Worm (Caenorhabditis elegans) whole organism, L1 larva: ENCODE results near the gene C13F10.8.

Experiments
- F16B12.6 ChIP-seq: fragments of 150-350 bp; optimal IDR thresholded peaks from 2 replicates; lab custom pipeline; 2014; ENCODE audit warnings: missing biosample characterization, missing genetic modification characterization
- aly-2 ChIP-seq: fragments of 150-350 bp; optimal IDR thresholded peaks from 2 replicates; lab custom pipeline; 2014; ENCODE audit warnings: missing biosample characterization, missing genetic modification characterization
- blmp-1 ChIP-seq: fragments of 150-350 bp; optimal IDR thresholded peaks from 2 replicates; lab custom pipeline; 2014; ENCODE audit warnings: missing biosample characterization, missing genetic modification characterization
- ceh-63 ChIP-seq: fragments of 200-800 bp; sonication (Bioruptor generic); optimal IDR thresholded peaks from 2 replicates; lab custom pipeline; 2018; ENCODE audit warnings: mild to moderate bottlenecking, missing genetic modification characterization, missing compliant biosample characterization
- ceh-8 ChIP-seq: fragments of 200-800 bp; sonication (Bioruptor generic); optimal IDR thresholded peaks from 2 replicates; lab custom pipeline; 2018; ENCODE audit warnings: mild to moderate bottlenecking, missing genetic modification characterization, moderate library complexity, missing compliant biosample characterization
- ceh-88 ChIP-seq: fragments of 200-800 bp; sonication (Bioruptor generic); IDR thresholded peaks from 2 replicates; pipeline ENCODE4 v1.3.6; 2022; ENCODE audit warnings: missing genetic modification characterization, missing compliant biosample characterization
- ces-1 ChIP-seq: fragments of 150-350 bp; optimal IDR thresholded peaks from 2 replicates; lab custom pipeline; 2014; ENCODE audit warnings: missing biosample characterization, missing genetic modification reagents, missing genetic modification characterization
- dpl-1 ChIP-seq, 3 experiments: fragments of 150-350 bp in 2 of 3; sonication (generic microtip) in 1 of 3; optimal IDR thresholded peaks; 2 replicates each; lab custom pipeline; 2014 to 2017; ENCODE audit warnings: missing biosample characterization in 3 of 3, missing genetic modification characterization in 3 of 3, missing genetic modification reagents in 3 of 3
- dsc-1 ChIP-seq: sonication (generic microtip); optimal IDR thresholded peaks from 2 replicates; lab custom pipeline; 2016; ENCODE audit warnings: mild to moderate bottlenecking, missing genetic modification characterization, missing compliant biosample characterization
- efl-1 ChIP-seq, 4 experiments: fragments of 150-350 bp; optimal IDR thresholded peaks in 3 of 4; peaks in 1 of 4; 1 replicate in 1 of 4; 2 replicates in 3 of 4; lab custom pipeline; 2014; ENCODE audit warnings: missing biosample characterization in 2 of 4, missing genetic modification characterization in 2 of 4, missing genetic modification reagents in 2 of 4
- fos-1 ChIP-seq: fragments of 150-350 bp; optimal IDR thresholded peaks from 2 replicates; lab custom pipeline; 2014; ENCODE audit warnings: missing biosample characterization, missing genetic modification characterization
- grh-1 ChIP-seq: fragments of 200-800 bp; sonication (Bioruptor generic); IDR thresholded peaks from 2 replicates; pipeline ENCODE4 v1.3.6; 2022; ENCODE audit warnings: missing genetic modification reagents, missing genetic modification characterization, missing compliant biosample characterization
- hlh-17 ChIP-seq: fragments of 200-800 bp; sonication (Bioruptor generic); optimal IDR thresholded peaks from 2 replicates; lab custom pipeline; 2018; ENCODE audit warnings: missing genetic modification characterization, mild to moderate bottlenecking, missing compliant biosample characterization, moderate library complexity, borderline replicate concordance
- isw-1 ChIP-seq: fragments of 200-800 bp; sonication (Bioruptor generic); IDR thresholded peaks from 2 replicates; pipeline ENCODE4 v1.3.6; 2022; ENCODE audit warnings: missing genetic modification characterization, missing compliant biosample characterization
- lin-14 ChIP-seq: fragments of 200-800 bp; sonication (Bioruptor generic); optimal IDR thresholded peaks from 2 replicates; lab custom pipeline; 2018; ENCODE audit warnings: mild to moderate bottlenecking, missing genetic modification characterization, moderate library complexity, missing compliant biosample characterization
- lin-15B ChIP-seq: fragments of 150-350 bp; sonication (generic microtip); optimal IDR thresholded peaks from 3 replicates; lab custom pipeline; 2014; ENCODE audit warnings: missing biosample characterization, missing genetic modification characterization
- lin-35 ChIP-seq, 2 experiments: fragments of 150-350 bp; optimal IDR thresholded peaks; 2 replicates each; lab custom pipeline; 2014; ENCODE audit warnings: missing biosample characterization in 2 of 2, missing genetic modification characterization in 2 of 2, missing genetic modification reagents in 2 of 2
- mab-9 ChIP-seq: fragments of 200-800 bp; sonication (Bioruptor generic); IDR thresholded peaks from 2 replicates; pipeline ENCODE4 v1.3.6; 2022; ENCODE audit warnings: missing genetic modification reagents, missing genetic modification characterization, missing compliant biosample characterization
- mdl-1 ChIP-seq, 2 experiments: fragments of 150-350 bp; optimal IDR thresholded peaks; 2 replicates each; lab custom pipeline; 2014 to 2017; ENCODE audit warnings: missing biosample characterization in 2 of 2, missing genetic modification characterization in 2 of 2, inconsistent platforms in 1 of 2
- mef-2 ChIP-seq: fragments of 150-350 bp; optimal IDR thresholded peaks from 2 replicates; lab custom pipeline; 2014; ENCODE audit warnings: missing biosample characterization, missing genetic modification characterization
- mep-1 ChIP-seq: fragments of 150-350 bp; optimal IDR thresholded peaks from 2 replicates; lab custom pipeline; 2014; ENCODE audit warnings: missing biosample characterization, missing genetic modification characterization
- nhr-11 ChIP-seq: fragments of 150-350 bp; optimal IDR thresholded peaks from 2 replicates; lab custom pipeline; 2014; ENCODE audit warnings: missing biosample characterization, missing genetic modification characterization
- nhr-237 ChIP-seq: fragments of 150-350 bp; optimal IDR thresholded peaks from 2 replicates; lab custom pipeline; 2014; ENCODE audit warnings: missing biosample characterization, missing genetic modification characterization
- nhr-47 ChIP-seq: sonication (generic microtip); optimal IDR thresholded peaks from 2 replicates; lab custom pipeline; 2016; ENCODE audit warnings: mild to moderate bottlenecking, missing genetic modification characterization, moderate library complexity, missing compliant biosample characterization
- nhr-71 ChIP-seq: sonication (generic microtip); optimal IDR thresholded peaks from 2 replicates; lab custom pipeline; 2016; ENCODE audit warnings: mild to moderate bottlenecking, missing genetic modification characterization, moderate library complexity, missing compliant biosample characterization
- nhr-77 ChIP-seq: fragments of 150-350 bp; optimal IDR thresholded peaks from 2 replicates; lab custom pipeline; 2014; ENCODE audit warnings: missing biosample characterization, missing genetic modification characterization
- nhr-85 ChIP-seq: sonication (generic microtip); peaks from one replicate; lab custom pipeline; 2016; ENCODE audit warnings: missing genetic modification characterization, inconsistent platforms, missing compliant biosample characterization
- nhr-90 ChIP-seq: sonication (generic microtip); optimal IDR thresholded peaks from 2 replicates; lab custom pipeline; 2016; ENCODE audit warnings: mild to moderate bottlenecking, missing genetic modification characterization, missing compliant biosample characterization; ENCODE audit not compliant: poor library complexity
- rnt-1 ChIP-seq: sonication (generic microtip); optimal IDR thresholded peaks from 2 replicates; lab custom pipeline; 2016; ENCODE audit warnings: mild to moderate bottlenecking, missing genetic modification characterization, moderate library complexity, missing compliant biosample characterization
- snpc-4 ChIP-seq: fragments of 150-350 bp; optimal IDR thresholded peaks from 2 replicates; lab custom pipeline; 2014; ENCODE audit warnings: missing biosample characterization, missing genetic modification characterization
- snu-23 ChIP-seq: sonication (generic microtip); optimal IDR thresholded peaks from 2 replicates; lab custom pipeline; 2016; ENCODE audit warnings: missing genetic modification characterization, missing compliant biosample characterization
- sptf-1 ChIP-seq: fragments of 150-350 bp; optimal IDR thresholded peaks from 2 replicates; lab custom pipeline; 2014; ENCODE audit warnings: missing biosample characterization, missing genetic modification characterization
- sup-37 ChIP-seq: fragments of 200-800 bp; sonication (Bioruptor generic); optimal IDR thresholded peaks from 2 replicates; lab custom pipeline; 2018; ENCODE audit warnings: mild to moderate bottlenecking, missing genetic modification characterization, missing compliant biosample characterization
- tbx-2 ChIP-seq: sonication (generic microtip); optimal IDR thresholded peaks from 2 replicates; lab custom pipeline; 2016; ENCODE audit warnings: missing genetic modification characterization, missing compliant biosample characterization
- unc-62 ChIP-seq: fragments of 150-350 bp; optimal IDR thresholded peaks from 2 replicates; lab custom pipeline; 2014; ENCODE audit warnings: missing biosample characterization, missing genetic modification reagents, missing genetic modification characterization
- unc-98 ChIP-seq: fragments of 200-800 bp; sonication (Bioruptor generic); IDR thresholded peaks from 2 replicates; pipeline ENCODE4 v1.3.6; 2022; ENCODE audit warnings: missing genetic modification characterization, missing compliant biosample characterization
- xbp-1 ChIP-seq: sonication (generic microtip); optimal IDR thresholded peaks from 2 replicates; lab custom pipeline; 2016; ENCODE audit warnings: missing genetic modification characterization, missing compliant biosample characterization
- zag-1 ChIP-seq: fragments of 150-350 bp; optimal IDR thresholded peaks from 2 replicates; lab custom pipeline; 2014; ENCODE audit warnings: missing biosample characterization, missing genetic modification characterization
- ztf-4 ChIP-seq: fragments of 150-350 bp; optimal IDR thresholded peaks from 2 replicates; lab custom pipeline; 2014; ENCODE audit warnings: missing biosample characterization, missing genetic modification characterization

The C13F10.8 gene

DNA sequence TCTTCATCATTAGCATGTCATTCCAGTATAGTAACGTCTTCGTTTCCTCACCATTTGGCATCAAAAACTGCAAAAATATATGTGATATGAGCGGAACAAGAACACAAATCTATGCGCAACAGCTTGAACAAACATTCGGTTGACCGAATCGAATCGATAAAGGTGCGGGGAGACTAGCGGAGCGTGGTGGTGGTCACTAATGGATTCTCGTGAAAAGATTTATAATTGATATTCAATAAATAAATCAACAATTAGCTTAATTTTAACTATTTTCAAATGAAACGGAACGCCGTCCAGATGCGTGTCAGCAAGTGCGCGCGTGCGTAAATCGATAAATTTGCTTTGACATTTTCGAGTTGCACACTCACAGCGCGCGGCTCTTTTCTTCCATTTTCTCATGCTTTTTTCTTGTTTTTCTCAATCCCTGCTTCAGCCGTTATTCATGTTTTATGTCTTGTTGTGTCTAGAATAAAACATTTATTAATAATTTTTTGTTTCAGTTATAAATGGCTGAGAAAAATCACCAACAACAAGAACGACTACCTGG is at the start of gene C13F10.8, which contains the start of the genes C13F10.6 and kxd-1:
Gene C13F10.8, minus strand, starts transcription at position 51 of the 547 bp plus-strand sequence.
Gene C13F10.6, minus strand, starts transcription at position 67 of the 547 bp plus-strand sequence.
Gene kxd-1, plus strand, starts transcription at position 497 of the 547 bp plus-strand sequence.
- TF ChIP-seq sup-37 (GFP tag; lab: Kevin White, UChicago) (no peak), nhr-71 (no peak), snu-23 (GFP tag; lab: Kevin White, UChicago) (no peak), nhr-47 (no peak), nhr-11 (no peak), dpl-1 (GFP tag; optimal IDR thresholded peaks at IDR 0.05; lab: Kevin White, UChicago) (peak in 1 of 3 experiments; percentile 40), nhr-85 (tag; lab: Kevin White, UChicago) (peak; percentile 48), nhr-237 (tag; lab: Kevin White, UChicago) (no peak), ztf-4 (tag; lab: Kevin White, UChicago) (no peak), lin-14 (GFP tag; lab: Kevin White, UChicago) (peak; percentile 46), lin-35 (GFP tag; optimal IDR thresholded peaks at IDR 0.05; lab: Kevin White, UChicago) (peak in 1 of 2 experiments; percentile 42), F16B12.6 (tag; lab: Kevin White, UChicago) (no peak), ces-1 (no peak), xbp-1 (tag; lab: Kevin White, UChicago) (no peak), efl-1 (optimal IDR thresholded peaks at IDR 0.05; lab: Kevin White, UChicago) (no peak), efl-1 (GFP tag; optimal IDR thresholded peaks at IDR 0.05 in 1 of 2; lab: Kevin White, UChicago) (peak in 1 of 2 experiments; percentile 93), ceh-8 (no peak), hlh-17 (GFP tag; lab: Kevin White, UChicago) (no peak), unc-98 (GFP tag; lab: Robert Waterston, UW) (no peak), zag-1 (tag; lab: Kevin White, UChicago) (no peak), nhr-77 (tag; lab: Kevin White, UChicago) (no peak), unc-62 (GFP tag; lab: Kevin White, UChicago) (no peak), ceh-88 (GFP tag; lab: Robert Waterston, UW) (no peak), tbx-2 (tag; lab: Kevin White, UChicago) (no peak), dsc-1 (tag; lab: Kevin White, UChicago) (no peak), mef-2 (no peak), sptf-1 (no peak), aly-2 (tag; lab: Kevin White, UChicago) (no peak), grh-1 (no peak)

DNA sequence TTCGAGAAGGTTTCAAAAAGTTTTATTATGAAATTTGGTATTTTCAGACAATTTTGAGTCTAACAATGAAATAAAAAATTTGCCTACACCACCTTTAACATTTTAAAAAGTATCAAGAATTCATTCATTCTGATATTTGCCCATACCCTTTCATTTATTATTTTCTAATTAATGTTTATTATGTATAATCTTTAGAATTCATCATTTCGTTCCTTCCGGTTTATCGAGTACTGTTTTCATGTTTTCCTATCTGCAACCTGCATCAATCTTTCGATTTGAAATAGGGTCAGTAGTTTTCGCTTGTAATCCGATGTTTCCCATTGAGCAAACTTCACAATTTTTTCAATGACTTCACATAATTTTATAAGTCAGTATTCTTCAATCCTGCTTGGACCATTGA is 48.6 kb upstream of the C13F10.8 start, which contains the start of gene C13A2.6:
Gene C13A2.6, plus strand, starts transcription at position 301 of the 400 bp plus-strand sequence.
- TF ChIP-seq aly-2 (tag; lab: Kevin White, UChicago) (no peak), zag-1 (tag; lab: Kevin White, UChicago) (no peak), mep-1 (tag; lab: Kevin White, UChicago) (no peak), mdl-1 (tag; optimal IDR thresholded peaks at IDR 0.05; lab: Kevin White, UChicago) (no peak), F16B12.6 (tag; lab: Kevin White, UChicago) (no peak), isw-1 (GFP tag; lab: Robert Waterston, UW) (no peak), fos-1 (tag; lab: Kevin White, UChicago) (no peak), nhr-85 (tag; lab: Kevin White, UChicago) (no peak), xbp-1 (tag; lab: Kevin White, UChicago) (no peak), dpl-1 (GFP tag; optimal IDR thresholded peaks at IDR 0.05; lab: Kevin White, UChicago) (no peak), lin-15B (tag; lab: Kevin White, UChicago) (no peak), nhr-90 (no peak), ceh-63 (GFP tag; lab: Kevin White, UChicago) (no peak), unc-98 (GFP tag; lab: Robert Waterston, UW) (no peak)

DNA sequence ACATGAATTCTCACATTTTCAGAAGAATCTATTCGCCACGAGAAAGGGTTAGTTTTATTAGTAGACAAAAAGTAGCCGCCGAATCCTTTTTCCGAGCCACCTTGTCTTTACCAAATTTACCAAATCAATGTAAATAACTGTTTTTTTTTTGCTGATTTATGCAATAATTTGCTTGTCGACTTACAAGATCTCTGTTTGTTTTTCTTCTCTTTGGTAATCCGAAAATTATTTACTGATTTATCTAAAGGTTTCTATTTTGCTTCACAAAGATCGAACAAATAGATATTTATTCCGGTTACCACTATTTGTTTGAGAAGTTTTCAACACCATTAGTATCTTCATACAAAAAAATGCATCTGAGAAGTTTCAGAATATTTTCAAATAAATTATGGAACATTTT is 45.2 kb upstream of the C13F10.8 start, which contains the start of gene C13A2.7:
Gene C13A2.7, plus strand, starts transcription at position 301 of the 400 bp plus-strand sequence.
- TF ChIP-seq mab-9 (GFP tag; lab: Robert Waterston, UW) (no peak), sptf-1 (no peak), ces-1 (no peak), snpc-4 (no peak), sup-37 (GFP tag; lab: Kevin White, UChicago) (no peak), rnt-1 (tag; lab: Kevin White, UChicago) (no peak), fos-1 (tag; lab: Kevin White, UChicago) (no peak), mef-2 (no peak), blmp-1 (tag; lab: Kevin White, UChicago) (no peak), nhr-47 (no peak)
